Worm (Caenorhabditis elegans) whole organism, L1 larva: Measurements from ENCODE around the gene ZC250.5.

ENCODE experiments used
- aly-2 ChIP-seq: fragments of 150-350 bp; optimal IDR thresholded peaks from 2 replicates; lab custom pipeline; 2014; ENCODE audit warnings: missing biosample characterization, missing genetic modification characterization
- ceh-63 ChIP-seq: fragments of 200-800 bp; sonication (Bioruptor generic); optimal IDR thresholded peaks from 2 replicates; lab custom pipeline; 2018; ENCODE audit warnings: mild to moderate bottlenecking, missing genetic modification characterization, missing compliant biosample characterization
- elt-3 ChIP-seq, 6 experiments: fragments of 150-350 bp in 1 of 6; sonication (generic microtip); optimal IDR thresholded peaks; 2 replicates each; lab custom pipeline; 2017 to 2018; ENCODE audit warnings: missing biosample characterization in 6 of 6, missing genetic modification characterization in 6 of 6, inconsistent platforms in 1 of 6
- nhr-12 ChIP-seq: sonication (generic microtip); optimal IDR thresholded peaks from 2 replicates; lab custom pipeline; 2017; ENCODE audit warnings: missing biosample characterization, missing genetic modification characterization
- nhr-84 ChIP-seq: sonication (generic microtip); optimal IDR thresholded peaks from 2 replicates; lab custom pipeline; 2017; ENCODE audit warnings: missing biosample characterization, missing genetic modification characterization
- unc-62 ChIP-seq: fragments of 150-350 bp; optimal IDR thresholded peaks from 2 replicates; lab custom pipeline; 2014; ENCODE audit warnings: missing biosample characterization, missing genetic modification reagents, missing genetic modification characterization

- TF ChIP-seq nhr-12 (tag; lab: Kevin White, UChicago) = no peak
- no peak for TF ChIP-seq ceh-63 (GFP tag; lab: Kevin White, UChicago)
- no peak for TF ChIP-seq nhr-84 (tag; lab: Kevin White, UChicago)
- no peak for TF ChIP-seq unc-62 (GFP tag; lab: Kevin White, UChicago)
- TF ChIP-seq elt-3 (tag; optimal IDR thresholded peaks at IDR 0.05; lab: Kevin White, UChicago) = peak in 1 of 6 experiments; percentile 10
- TF ChIP-seq aly-2 = no peak
These were observed 42.5 kb downstream of the ZC250.5 start for ce11 chrV:5848015-5848609.
